Worm (Caenorhabditis elegans): ENCODE data around the gene F46B6.13.
A peak's percentile ranks its signal among the peaks of the same experiment; 100 is the strongest.

F46B6.13 gene

ce11 chrV:9756242-9756641 is 42.7 kb downstream of the F46B6.13 start, which contains the start of gene hrg-3:
hrg-3 (plus strand) TSS chrV:9756468.
- no peak for TF ChIP-seq aha-1 (tag)
- TF ChIP-seq unc-39 (tag; optimal IDR thresholded peaks at IDR 0.05) = no peak
- no peak for TF ChIP-seq lin-38 (GFP tag; IDR thresholded peaks at IDR 0.05)
- TF ChIP-seq ctbp-1 (GFP tag; IDR thresholded peaks at IDR 0.05) = no peak
- TF ChIP-seq snpc-4 (tag; optimal IDR thresholded peaks at IDR 0.05) = no peak
- TF ChIP-seq egl-27 (tag; optimal IDR thresholded peaks at IDR 0.05) = no peak
- no peak for TF ChIP-seq zfp-2 (tag; optimal IDR thresholded peaks at IDR 0.05)
- TF ChIP-seq php-3 (GFP tag; IDR thresholded peaks at IDR 0.05) = peak; percentile 66
- no peak for TF ChIP-seq nhr-28 (tag; optimal IDR thresholded peaks at IDR 0.05)
- peak; percentile 92 for TF ChIP-seq ztf-7 (tag; optimal IDR thresholded peaks at IDR 0.05)
- TF ChIP-seq fkh-10 (GFP tag; optimal IDR thresholded peaks at IDR 0.05) = no peak
- no peak for TF ChIP-seq daf-19 (GFP tag; conservative IDR thresholded peaks at IDR 0.05)
- no peak for TF ChIP-seq lin-1 (GFP tag; IDR thresholded peaks at IDR 0.05)
- TF ChIP-seq madf-9 (GFP tag; conservative IDR thresholded peaks at IDR 0.05) = no peak
- TF ChIP-seq nhr-76 (tag; optimal IDR thresholded peaks at IDR 0.05) = no peak
- TF ChIP-seq nhr-48 (tag; optimal IDR thresholded peaks at IDR 0.05) = no peak
- no peak for TF ChIP-seq skn-1 (tag; optimal IDR thresholded peaks at IDR 0.05)
- TF ChIP-seq pqm-1 (tag; optimal IDR thresholded peaks at IDR 0.05) = peak; percentile 31
- no peak for TF ChIP-seq nhr-111 (GFP tag; optimal IDR thresholded peaks at IDR 0.05)
- no peak for TF ChIP-seq mdl-1 (tag; optimal IDR thresholded peaks at IDR 0.05)
- TF ChIP-seq hlh-30 (tag; optimal IDR thresholded peaks at IDR 0.05; ENCODE audit: insufficient read depth) = no peak
- TF ChIP-seq D1046.2 (GFP tag; IDR thresholded peaks at IDR 0.05) = no peak

- TF ChIP-seq hlh-11 (tag; optimal IDR thresholded peaks at IDR 0.05) = no peak
- no peak for TF ChIP-seq set-16 (GFP tag; IDR thresholded peaks at IDR 0.05)
- no peak for TF ChIP-seq ctbp-1 (GFP tag; IDR thresholded peaks at IDR 0.05)
- no peak for TF ChIP-seq D1046.2 (GFP tag; IDR thresholded peaks at IDR 0.05)
- TF ChIP-seq hlh-30 (tag; optimal IDR thresholded peaks at IDR 0.05; ENCODE audit: insufficient read depth) = no peak
- TF ChIP-seq F49E8.2 (tag; optimal IDR thresholded peaks at IDR 0.05; ENCODE audit: borderline replicate concordance) = no peak
- TF ChIP-seq lin-29 (GFP tag; IDR thresholded peaks at IDR 0.05) = no peak
- no peak for TF ChIP-seq ceh-20 (GFP tag; IDR thresholded peaks at IDR 0.05)
- no peak for TF ChIP-seq nhr-102 (tag; optimal IDR thresholded peaks at IDR 0.05)
- TF ChIP-seq nhr-77 (tag; optimal IDR thresholded peaks at IDR 0.05) = no peak
- no peak for TF ChIP-seq lin-39 (tag; optimal IDR thresholded peaks at IDR 0.05)
- no peak for TF ChIP-seq F26F4.8 (GFP tag; conservative IDR thresholded peaks at IDR 0.05)
- no peak for TF ChIP-seq ZK546.5 (tag; optimal IDR thresholded peaks at IDR 0.05)
- TF ChIP-seq daf-16 (GFP tag; optimal IDR thresholded peaks at IDR 0.05) = no peak
- no peak for TF ChIP-seq daf-16 (tag; optimal IDR thresholded peaks at IDR 0.05)
- no peak for TF ChIP-seq daf-8 (GFP tag; IDR thresholded peaks at IDR 0.05)
- no peak for TF ChIP-seq arid-1 (GFP tag; conservative IDR thresholded peaks at IDR 0.05)
- TF ChIP-seq ama-1 (optimal IDR thresholded peaks at IDR 0.05) = no peak
- TF ChIP-seq pha-4 (GFP tag; IDR thresholded peaks at IDR 0.05) = no peak
- TF ChIP-seq pha-4 (tag; optimal IDR thresholded peaks at IDR 0.05) = no peak
- TF ChIP-seq skn-1 (tag; optimal IDR thresholded peaks at IDR 0.05) = no peak
Measured at ce11 chrV:9755725-9756124, 43.3 kb downstream of the F46B6.13 start, which contains the start of gene F58E6.8. F58E6.8 (minus strand) TSS chrV:9755825.

ce11 chrV:9754459-9754858 is 44.5 kb downstream of the F46B6.13 start, which contains the start of gene F58E6.5:
F58E6.5 (minus strand) TSS chrV:9754559.
- TF ChIP-seq pqm-1 (tag; optimal IDR thresholded peaks at IDR 0.05) (no peak), dmd-9 (GFP tag; IDR thresholded peaks at IDR 0.05) (no peak), saeg-2 (GFP tag; IDR thresholded peaks at IDR 0.05) (no peak), ces-1 (GFP tag; optimal IDR thresholded peaks at IDR 0.05) (no peak), pha-4 (GFP tag; IDR thresholded peaks at IDR 0.05) (no peak), pha-4 (tag; optimal IDR thresholded peaks at IDR 0.05) (no peak), Y5F2A.4 (GFP tag; optimal IDR thresholded peaks at IDR 0.05) (no peak), madf-9 (GFP tag; conservative IDR thresholded peaks at IDR 0.05) (no peak), tra-1 (GFP tag; IDR thresholded peaks at IDR 0.05) (no peak), F26F4.8 (GFP tag; conservative IDR thresholded peaks at IDR 0.05) (no peak), daf-8 (GFP tag; IDR thresholded peaks at IDR 0.05) (no peak), Y105C5A.15 (GFP tag; IDR thresholded peaks at IDR 0.05) (no peak), spr-3 (GFP tag; optimal IDR thresholded peaks at IDR 0.05) (no peak), mes-2 (tag; optimal IDR thresholded peaks at IDR 0.05; ENCODE audit: poor library complexity, severe bottlenecking) (no peak), unc-39 (tag; optimal IDR thresholded peaks at IDR 0.05) (no peak)
